Worm (Caenorhabditis elegans) whole organism, L4 larva: ENCODE data around the gene ttr-51.

Experiments
- D1046.2 ChIP-seq: fragments of 200-800 bp; sonication (Bioruptor generic); IDR thresholded peaks from 2 replicates; pipeline ENCODE4 v1.3.6; 2022; ENCODE audit warnings: missing genetic modification characterization, missing compliant biosample characterization
- F10B5.3 ChIP-seq: sonication (generic microtip); optimal IDR thresholded peaks from 2 replicates; lab custom pipeline; 2016; ENCODE audit warnings: mild to moderate bottlenecking, missing genetic modification characterization, missing compliant biosample characterization
- F37D6.2 ChIP-seq: sonication (generic microtip); optimal IDR thresholded peaks from 2 replicates; lab custom pipeline; 2016; ENCODE audit warnings: mild to moderate bottlenecking, missing genetic modification characterization, missing compliant biosample characterization
- F49E8.2 ChIP-seq: sonication (generic microtip); optimal IDR thresholded peaks from 2 replicates; lab custom pipeline; 2016; ENCODE audit warnings: missing compliant biosample characterization, mild to moderate bottlenecking, missing genetic modification characterization, borderline replicate concordance
- R02D3.7 ChIP-seq: fragments of 150-350 bp; sonication (generic microtip); optimal IDR thresholded peaks from 3 replicates; lab custom pipeline; 2014; ENCODE audit warnings: missing biosample characterization, missing genetic modification characterization
- T20F7.1 ChIP-seq: fragments of 200-800 bp; sonication (Bioruptor generic); optimal IDR thresholded peaks from 2 replicates; lab custom pipeline; 2018; ENCODE audit warnings: mild to moderate bottlenecking, missing genetic modification characterization, missing compliant biosample characterization
- T26A8.4 ChIP-seq: fragments of 200-800 bp; sonication (Bioruptor generic); IDR thresholded peaks from 2 replicates; pipeline ENCODE4 v1.3.6; 2022; ENCODE audit warnings: missing genetic modification characterization, missing compliant biosample characterization
- Y48G9A.11 ChIP-seq: fragments of 200-800 bp; sonication (Bioruptor generic); IDR thresholded peaks from 2 replicates; pipeline ENCODE4 v1.3.6; 2022; ENCODE audit warnings: missing genetic modification reagents, missing genetic modification characterization, missing compliant biosample characterization
- aha-1 ChIP-seq: fragments of 150-350 bp; peaks from one replicate; lab custom pipeline; 2014; ENCODE audit warnings: missing biosample characterization, missing genetic modification characterization
- arid-1 ChIP-seq: fragments of 200-800 bp; sonication (Bioruptor generic); conservative IDR thresholded peaks from 2 replicates; pipeline ENCODE4 v1.3.6; 2022; ENCODE audit warnings: missing genetic modification reagents, missing genetic modification characterization, missing compliant biosample characterization
- ceh-20 ChIP-seq: fragments of 200-800 bp; sonication (Bioruptor generic); IDR thresholded peaks from 2 replicates; pipeline ENCODE4 v1.3.6; 2022; ENCODE audit warnings: missing genetic modification reagents, missing genetic modification characterization, missing compliant biosample characterization
- ceh-28 ChIP-seq: fragments of 150-350 bp; optimal IDR thresholded peaks from 2 replicates; lab custom pipeline; 2014; ENCODE audit warnings: missing biosample characterization, missing genetic modification reagents, missing genetic modification characterization
- ces-1 ChIP-seq: fragments of 150-350 bp; sonication (generic microtip); optimal IDR thresholded peaks from 4 replicates; lab custom pipeline; 2014; ENCODE audit warnings: missing biosample characterization, missing genetic modification reagents, missing genetic modification characterization
- daf-16 ChIP-seq, 3 experiments: sonication (generic microtip); optimal IDR thresholded peaks; 2 replicates each; lab custom pipeline; 2016 to 2017; ENCODE audit warnings: missing genetic modification characterization in 3 of 3, missing genetic modification reagents in 3 of 3, mild to moderate bottlenecking in 2 of 3, missing compliant biosample characterization in 2 of 3, missing biosample characterization in 1 of 3, moderate library complexity in 1 of 3
- dmd-6 ChIP-seq: fragments of 200-800 bp; sonication (Bioruptor generic); IDR thresholded peaks from 2 replicates; pipeline ENCODE4 v1.3.6; 2022; ENCODE audit warnings: missing genetic modification reagents, missing genetic modification characterization, missing compliant biosample characterization
- dmd-8 ChIP-seq: fragments of 200-800 bp; sonication (Bioruptor generic); IDR thresholded peaks from 2 replicates; pipeline ENCODE4 v1.3.6; 2022; ENCODE audit warnings: missing genetic modification characterization, missing compliant biosample characterization
- dmd-9 ChIP-seq: fragments of 200-800 bp; sonication (Bioruptor generic); IDR thresholded peaks from 2 replicates; pipeline ENCODE4 v1.3.6; 2022; ENCODE audit warnings: missing genetic modification reagents, missing genetic modification characterization, missing compliant biosample characterization
- duxl-1 ChIP-seq: sonication (generic microtip); optimal IDR thresholded peaks from 2 replicates; lab custom pipeline; 2016; ENCODE audit warnings: mild to moderate bottlenecking, missing genetic modification characterization, moderate library complexity, missing compliant biosample characterization; ENCODE audit not compliant: poor library complexity
- egl-27 ChIP-seq: sonication (generic microtip); optimal IDR thresholded peaks from 3 replicates; lab custom pipeline; 2017; ENCODE audit warnings: missing biosample characterization, missing genetic modification reagents, missing genetic modification characterization
- egl-43 ChIP-seq: fragments of 200-800 bp; sonication (Bioruptor generic); IDR thresholded peaks from 2 replicates; pipeline ENCODE4 v1.3.6; 2022; ENCODE audit warnings: missing genetic modification reagents, missing genetic modification characterization, missing compliant biosample characterization
- fkh-10 ChIP-seq: fragments of 150-350 bp; optimal IDR thresholded peaks from 2 replicates; lab custom pipeline; 2014; ENCODE audit warnings: missing biosample characterization, missing genetic modification reagents, missing genetic modification characterization
- hlh-11 ChIP-seq: fragments of 200-800 bp; sonication (Bioruptor generic); optimal IDR thresholded peaks from 2 replicates; lab custom pipeline; 2018; ENCODE audit warnings: mild to moderate bottlenecking, missing genetic modification characterization, missing compliant biosample characterization
- lin-29 ChIP-seq: fragments of 200-800 bp; sonication (Bioruptor generic); IDR thresholded peaks from 2 replicates; pipeline ENCODE4 v1.3.6; 2022; ENCODE audit warnings: missing genetic modification reagents, missing genetic modification characterization, missing compliant biosample characterization
- lin-38 ChIP-seq: fragments of 200-800 bp; sonication (Bioruptor generic); IDR thresholded peaks from 2 replicates; pipeline ENCODE4 v1.3.6; 2022; ENCODE audit warnings: missing genetic modification reagents, missing genetic modification characterization, missing compliant biosample characterization
- madf-5 ChIP-seq, 2 experiments: fragments of 200-800 bp; sonication (Bioruptor generic); IDR thresholded peaks; 2 replicates each; pipeline ENCODE4 v1.3.6; 2022; ENCODE audit warnings: missing compliant biosample characterization in 2 of 2, missing genetic modification characterization in 2 of 2
- madf-9 ChIP-seq: fragments of 200-800 bp; sonication (Bioruptor generic); conservative IDR thresholded peaks from 2 replicates; pipeline ENCODE4 v1.3.6; 2022; ENCODE audit warnings: missing genetic modification reagents, missing genetic modification characterization, missing compliant biosample characterization
- mdl-1 ChIP-seq, 2 experiments: fragments of 150-350 bp in 1 of 2; sonication (generic microtip) in 1 of 2; optimal IDR thresholded peaks; 2 replicates each; lab custom pipeline; 2014 to 2017; ENCODE audit warnings: missing biosample characterization in 2 of 2, missing genetic modification characterization in 2 of 2
- mdt-29 ChIP-seq: fragments of 200-800 bp; sonication (Bioruptor generic); IDR thresholded peaks from 2 replicates; pipeline ENCODE4 v1.3.6; 2022; ENCODE audit warnings: missing genetic modification reagents, missing genetic modification characterization, missing compliant biosample characterization
- mes-2 ChIP-seq: sonication (generic microtip); optimal IDR thresholded peaks from 2 replicates; lab custom pipeline; 2016; ENCODE audit warnings: missing genotype, mild to moderate bottlenecking, missing genetic modification characterization, missing compliant biosample characterization; ENCODE audit not compliant: poor library complexity, severe bottlenecking
- mxl-2 ChIP-seq: fragments of 200-800 bp; sonication (Bioruptor generic); conservative IDR thresholded peaks from 2 replicates; pipeline ENCODE4 v1.3.6; 2022; ENCODE audit warnings: missing genetic modification reagents, missing genetic modification characterization, missing compliant biosample characterization
- mxl-3 ChIP-seq: fragments of 200-800 bp; sonication (Bioruptor generic); optimal IDR thresholded peaks from 2 replicates; lab custom pipeline; 2018; ENCODE audit warnings: mild to moderate bottlenecking, missing genetic modification characterization, missing compliant biosample characterization
- nhr-10 ChIP-seq: fragments of 150-350 bp; optimal IDR thresholded peaks from 2 replicates; lab custom pipeline; 2014; ENCODE audit warnings: missing biosample characterization, missing genetic modification characterization
- nhr-25 ChIP-seq: sonication (generic microtip); optimal IDR thresholded peaks from 2 replicates; lab custom pipeline; 2017; ENCODE audit warnings: missing genetic modification characterization, mild to moderate bottlenecking, missing compliant biosample characterization, antibody characterized with exemption, moderate library complexity, borderline replicate concordance; ENCODE audit not compliant: insufficient read depth
- nhr-28 ChIP-seq: fragments of 150-350 bp; optimal IDR thresholded peaks from 2 replicates; lab custom pipeline; 2014; ENCODE audit warnings: missing biosample characterization, missing genetic modification characterization
- nhr-41 ChIP-seq: fragments of 200-800 bp; sonication (Bioruptor generic); IDR thresholded peaks from 2 replicates; pipeline ENCODE4 v1.3.6; 2022; ENCODE audit warnings: missing genetic modification reagents, missing genetic modification characterization, missing compliant biosample characterization
- nhr-76 ChIP-seq: fragments of 150-350 bp; optimal IDR thresholded peaks from 2 replicates; lab custom pipeline; 2014; ENCODE audit warnings: missing biosample characterization, missing genetic modification characterization
- php-3 ChIP-seq: fragments of 200-800 bp; sonication (Bioruptor generic); IDR thresholded peaks from 2 replicates; pipeline ENCODE4 v1.3.6; 2022; ENCODE audit warnings: missing genetic modification reagents, missing genetic modification characterization, missing compliant biosample characterization
- skn-1 ChIP-seq: fragments of 150-350 bp; optimal IDR thresholded peaks from 2 replicates; lab custom pipeline; 2014; ENCODE audit warnings: missing biosample characterization, missing genetic modification characterization
- snpc-1.2 ChIP-seq: fragments of 200-800 bp; sonication (Bioruptor generic); IDR thresholded peaks from 2 replicates; pipeline ENCODE4 v1.3.6; 2022; ENCODE audit warnings: missing genetic modification reagents, missing genetic modification characterization, missing compliant biosample characterization
- snpc-4 ChIP-seq: fragments of 150-350 bp; optimal IDR thresholded peaks from 2 replicates; lab custom pipeline; 2014; ENCODE audit warnings: missing biosample characterization, missing genetic modification characterization
- spr-1 ChIP-seq: sonication (generic microtip); optimal IDR thresholded peaks from 2 replicates; lab custom pipeline; 2016; ENCODE audit warnings: mild to moderate bottlenecking, missing genetic modification characterization, missing compliant biosample characterization
- spr-3 ChIP-seq: fragments of 200-800 bp; sonication (Bioruptor generic); optimal IDR thresholded peaks from 2 replicates; lab custom pipeline; 2018; ENCODE audit warnings: mild to moderate bottlenecking, missing genetic modification characterization, missing compliant biosample characterization
- tra-1 ChIP-seq: fragments of 200-800 bp; sonication (Bioruptor generic); IDR thresholded peaks from 2 replicates; pipeline ENCODE4 v1.3.6; 2022; ENCODE audit warnings: missing genetic modification reagents, missing genetic modification characterization, missing compliant biosample characterization
- unc-130 ChIP-seq: sonication (generic microtip); optimal IDR thresholded peaks from 2 replicates; lab custom pipeline; 2016; ENCODE audit warnings: missing genetic modification reagents, missing genetic modification characterization, missing compliant biosample characterization
- vab-7 ChIP-seq: fragments of 200-800 bp; sonication (Bioruptor generic); IDR thresholded peaks from 2 replicates; pipeline ENCODE4 v1.3.6; 2022; ENCODE audit warnings: missing genetic modification reagents, missing genetic modification characterization, missing compliant biosample characterization
- zip-11 ChIP-seq: fragments of 200-800 bp; sonication (Bioruptor generic); IDR thresholded peaks from 2 replicates; pipeline ENCODE4 v1.3.6; 2022; ENCODE audit warnings: missing genetic modification characterization, missing compliant biosample characterization
- ztf-11 ChIP-seq: fragments of 150-350 bp; optimal IDR thresholded peaks from 2 replicates; lab custom pipeline; 2014; ENCODE audit warnings: missing biosample characterization, missing genetic modification characterization

Gene ttr-51

ce11 chrIV:13240078-13240841 is 11.9 kb downstream of the ttr-51 start, which contains the start of gene rpl-12 (continued):
- TF ChIP-seq nhr-10 (tag; lab: Kevin White, UChicago) (peak; percentile 77), Y48G9A.11 (GFP tag; lab: Robert Waterston, UW) (peak; percentile 87), dmd-9 (peak; percentile 94), egl-43 (peak; percentile 92), T20F7.1 (GFP tag; lab: Kevin White, UChicago) (peak; percentile 96), arid-1 (GFP tag; lab: Robert Waterston, UW) (peak; percentile 95), aha-1 (tag; lab: Kevin White, UChicago) (peak; percentile 99), F49E8.2 (tag; lab: Kevin White, UChicago) (peak; percentile 83), snpc-1.2 (GFP tag; lab: Robert Waterston, UW) (peak; percentile 74), ces-1 (GFP tag; lab: Kevin White, UChicago) (peak; percentile 97), nhr-28 (tag; lab: Kevin White, UChicago) (peak; percentile 96), skn-1 (tag; lab: Kevin White, UChicago) (peak; percentile 89), T26A8.4 (peak; percentile 98), php-3 (GFP tag; lab: Robert Waterston, UW) (peak; percentile 93), madf-5 (GFP tag; IDR thresholded peaks at IDR 0.05; lab: Robert Waterston, UW) (peak; percentile 54 to 83; a peak in 3 of 4 replicates), nhr-41 (GFP tag; lab: Robert Waterston, UW) (peak; percentile 71), lin-38 (GFP tag; lab: Robert Waterston, UW) (peak; percentile 100), nhr-25 (tag; lab: Kevin White, UChicago) (peak; percentile 96), spr-1 (tag; lab: Kevin White, UChicago) (peak; percentile 97), mdl-1 (tag; optimal IDR thresholded peaks at IDR 0.05; lab: Kevin White, UChicago) (peak in 1 of 2 experiments; percentile 89), hlh-11 (peak; percentile 98), mxl-2 (peak; percentile 88), duxl-1 (tag; lab: Kevin White, UChicago) (peak; percentile 93), tra-1 (GFP tag; lab: Robert Waterston, UW) (peak; percentile 98), ztf-11 (tag; lab: Kevin White, UChicago) (no peak), fkh-10 (peak; percentile 100), egl-27 (tag; lab: Kevin White, UChicago) (no peak), dmd-8 (GFP tag; lab: Robert Waterston, UW) (0 out of 2 replicates have a peak, but pooled peaks have one; percentile 41), nhr-76 (tag; lab: Kevin White, UChicago) (peak; percentile 59), dmd-6 (GFP tag; lab: Robert Waterston, UW) (peak; percentile 99), F10B5.3 (tag; lab: Kevin White, UChicago) (peak; percentile 90), snpc-4 (peak; percentile 23), spr-3 (peak; percentile 97), ceh-20 (GFP tag; lab: Robert Waterston, UW) (peak; percentile 99), R02D3.7 (tag; lab: Kevin White, UChicago) (no peak), vab-7 (GFP tag; lab: Robert Waterston, UW) (peak; percentile 97), F37D6.2 (peak; percentile 96), mdt-29 (GFP tag; lab: Robert Waterston, UW) (peak; percentile 88), madf-9 (GFP tag; lab: Robert Waterston, UW) (peak; percentile 97), D1046.2 (peak; percentile 96), zip-11 (GFP tag; lab: Robert Waterston, UW) (no peak), unc-130 (peak; percentile 94), daf-16 (GFP tag; optimal IDR thresholded peaks at IDR 0.05; lab: Kevin White, UChicago) (peak; percentile 87 to 96), daf-16 (tag; optimal IDR thresholded peaks at IDR 0.05; lab: Kevin White, UChicago) (peak; percentile 97), lin-29 (GFP tag; lab: Robert Waterston, UW) (peak; percentile 95), mxl-3 (GFP tag; lab: Kevin White, UChicago) (no peak), ceh-28 (tag; lab: Kevin White, UChicago) (peak; percentile 16), mes-2 (peak; percentile 99)
